Fruit fly (Drosophila melanogaster) whole organism, pupa: Measurements from ENCODE around the gene yrt.

Experiments
- CG14655 ChIP-seq: fragments of 200-800 bp; sonication (Bioruptor generic); optimal IDR thresholded peaks from 3 replicates; lab custom pipeline; 2017; ENCODE audit warnings: mild to moderate bottlenecking, missing biosample characterization, missing genetic modification reagents, missing genetic modification characterization
- CG32121 ChIP-seq: fragments of 200-800 bp; sonication (Bioruptor generic); IDR thresholded peaks from 2 replicates; pipeline ENCODE4 v1.3.6; 2022; ENCODE audit warnings: missing biosample characterization, missing genetic modification characterization
- CG34367 ChIP-seq: fragments of 200-800 bp; sonication (Bioruptor generic); optimal IDR thresholded peaks from 2 replicates; lab custom pipeline; 2018; ENCODE audit warnings: missing biosample characterization, mild to moderate bottlenecking, missing genetic modification characterization
- CG4496 ChIP-seq: fragments of 200-800 bp; sonication (Bioruptor generic); IDR thresholded peaks from 3 replicates; pipeline ENCODE4 v1.3.6; 2022; ENCODE audit warnings: missing biosample characterization, missing genetic modification characterization
- Ets98B ChIP-seq: fragments of 200-800 bp; sonication (Bioruptor generic); IDR thresholded peaks from 2 replicates; pipeline ENCODE4 v1.3.6; 2022; ENCODE audit warnings: missing biosample characterization, missing genetic modification characterization

DNA sequence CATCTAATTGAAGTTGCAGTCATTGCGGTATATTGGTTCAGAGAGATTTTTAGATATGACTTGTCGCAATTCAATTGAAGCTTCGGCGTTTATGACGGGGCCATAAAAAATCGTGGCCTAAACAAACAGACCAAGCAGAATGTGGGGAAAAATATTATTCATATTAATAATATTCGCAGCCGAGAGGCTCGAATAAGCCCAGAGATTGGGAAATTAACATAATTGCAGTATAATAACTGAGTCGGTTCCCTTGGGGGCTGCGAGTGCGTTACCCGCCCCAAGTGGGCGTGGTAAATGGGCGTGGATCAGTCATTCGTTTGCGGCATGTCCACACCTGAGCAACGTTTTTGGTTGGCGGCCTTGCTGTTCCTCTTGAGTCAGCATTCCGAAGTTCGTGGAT is 14.8 kb downstream of the yrt start, which contains the start of gene Ir87a:
- TF ChIP-seq CG14655 = no peak
- TF ChIP-seq Ets98B (GFP tag; lab: Robert Waterston, UW) = no peak
- TF ChIP-seq CG4496 (GFP tag; lab: Robert Waterston, UW) = no peak
- no peak for TF ChIP-seq CG34367 (tag; lab: Kevin White, UChicago)
- no peak for TF ChIP-seq CG32121 (GFP tag; lab: Robert Waterston, UW)
